Worm (Caenorhabditis elegans): ENCODE measurements around the gene tbx-41.

ce11 chrX:1890817-1891216 lies 25.8 kb downstream of the tbx-41 start:
- TF ChIP-seq tab-1 (GFP tag; IDR thresholded peaks at IDR 0.05) = no peak
- TF ChIP-seq med-1 (GFP tag; optimal IDR thresholded peaks at IDR 0.05; ENCODE audit: insufficient read depth) = no peak
- no peak for TF ChIP-seq ref-1 (GFP tag; conservative IDR thresholded peaks at IDR 0.05)
- TF ChIP-seq T22C8.4 (GFP tag; IDR thresholded peaks at IDR 0.05) = no peak
- no peak for TF ChIP-seq flt-1 (GFP tag; IDR thresholded peaks at IDR 0.05)
